Fruit fly (Drosophila melanogaster) whole organism: ENCODE data around the gene CG14669.

Experiments
- EcR ChIP-seq, 2 experiments: fragments of >200 bp; optimal IDR thresholded peaks; 2 replicates each; lab custom pipeline; 2017; ENCODE audit warnings: missing biosample characterization in 2 of 2, missing genetic modification characterization in 2 of 2, missing genetic modification reagents in 2 of 2
- pan ChIP-seq: fragments of >200 bp; optimal IDR thresholded peaks from 2 replicates; lab custom pipeline; 2017
- psq ChIP-seq: fragments of >200 bp; optimal IDR thresholded peaks from 2 replicates; lab custom pipeline; 2017

- no peak for TF ChIP-seq psq
- TF ChIP-seq pan = no peak
- no peak for TF ChIP-seq EcR (GFP tag; optimal IDR thresholded peaks at IDR 0.05; lab: Kevin White, UChicago)
Measured at dm6 chr3R:5414147-5414748, at the start of gene CG14669.
